Fruit fly (Drosophila melanogaster) whole organism, prepupa: Measurements from ENCODE around the gene Ythdc1.
A peak's percentile ranks its signal among the peaks of the same experiment; 100 is the strongest.

ENCODE experiments used
- Blimp-1 ChIP-seq: fragments of 200-800 bp; sonication (Bioruptor generic); optimal IDR thresholded peaks from 3 replicates; lab custom pipeline; 2017; ENCODE audit warnings: missing biosample characterization, missing genetic modification characterization, mild to moderate bottlenecking, moderate library complexity, missing genetic modification reagents
- CG11294 ChIP-seq: fragments of 200-800 bp; sonication (Bioruptor generic); IDR thresholded peaks from 2 replicates; pipeline ENCODE4 v1.3.6; 2022; ENCODE audit warnings: missing biosample characterization, missing genetic modification characterization
- CG11902 ChIP-seq: fragments of 200-800 bp; sonication (Bioruptor generic); optimal IDR thresholded peaks from 3 replicates; lab custom pipeline; 2016; ENCODE audit warnings: missing biosample characterization, missing genetic modification characterization
- CG16779 ChIP-seq: fragments of 200-800 bp; sonication (Bioruptor generic); optimal IDR thresholded peaks from 3 replicates; lab custom pipeline; 2017; ENCODE audit warnings: missing biosample characterization, mild to moderate bottlenecking, missing genetic modification characterization
- CG6792 ChIP-seq: fragments of 200-800 bp; sonication (Bioruptor generic); optimal IDR thresholded peaks from 3 replicates; lab custom pipeline; 2016; ENCODE audit warnings: missing biosample characterization, missing genetic modification characterization
- CG8632 ChIP-seq: fragments of 200-800 bp; sonication (Bioruptor generic); optimal IDR thresholded peaks from 3 replicates; lab custom pipeline; 2016; ENCODE audit warnings: missing biosample characterization, missing genetic modification characterization
- CG9139 ChIP-seq: fragments of 200-800 bp; sonication (Bioruptor generic); optimal IDR thresholded peaks from 3 replicates; lab custom pipeline; 2017; ENCODE audit warnings: missing biosample characterization, mild to moderate bottlenecking, missing genetic modification characterization
- Sox102F ChIP-seq: fragments of 200-800 bp; sonication (Bioruptor generic); optimal IDR thresholded peaks from 2 replicates; lab custom pipeline; 2016; ENCODE audit warnings: missing biosample characterization, mild to moderate bottlenecking, missing genetic modification characterization
- acj6 ChIP-seq: fragments of 200-800 bp; sonication (Bioruptor generic); optimal IDR thresholded peaks from 3 replicates; lab custom pipeline; 2016; ENCODE audit warnings: missing biosample characterization, missing genetic modification characterization
- esn ChIP-seq: fragments of 200-800 bp; sonication (Bioruptor generic); optimal IDR thresholded peaks from 2 replicates; lab custom pipeline; 2016; ENCODE audit warnings: missing biosample characterization, mild to moderate bottlenecking, missing genetic modification characterization, moderate library complexity
- lz ChIP-seq: fragments of 200-800 bp; sonication (Bioruptor generic); optimal IDR thresholded peaks from 3 replicates; lab custom pipeline; 2016; ENCODE audit warnings: missing biosample characterization, missing genetic modification characterization
- pdm3 ChIP-seq: fragments of 200-800 bp; sonication (Bioruptor generic); optimal IDR thresholded peaks from 3 replicates; lab custom pipeline; 2016; ENCODE audit warnings: missing biosample characterization, missing genetic modification characterization
- spab ChIP-seq: fragments of 200-800 bp; sonication (Bioruptor generic); optimal IDR thresholded peaks from 2 replicates; lab custom pipeline; 2017; ENCODE audit warnings: missing biosample characterization, mild to moderate bottlenecking, missing genetic modification characterization, missing genetic modification reagents

DNA sequence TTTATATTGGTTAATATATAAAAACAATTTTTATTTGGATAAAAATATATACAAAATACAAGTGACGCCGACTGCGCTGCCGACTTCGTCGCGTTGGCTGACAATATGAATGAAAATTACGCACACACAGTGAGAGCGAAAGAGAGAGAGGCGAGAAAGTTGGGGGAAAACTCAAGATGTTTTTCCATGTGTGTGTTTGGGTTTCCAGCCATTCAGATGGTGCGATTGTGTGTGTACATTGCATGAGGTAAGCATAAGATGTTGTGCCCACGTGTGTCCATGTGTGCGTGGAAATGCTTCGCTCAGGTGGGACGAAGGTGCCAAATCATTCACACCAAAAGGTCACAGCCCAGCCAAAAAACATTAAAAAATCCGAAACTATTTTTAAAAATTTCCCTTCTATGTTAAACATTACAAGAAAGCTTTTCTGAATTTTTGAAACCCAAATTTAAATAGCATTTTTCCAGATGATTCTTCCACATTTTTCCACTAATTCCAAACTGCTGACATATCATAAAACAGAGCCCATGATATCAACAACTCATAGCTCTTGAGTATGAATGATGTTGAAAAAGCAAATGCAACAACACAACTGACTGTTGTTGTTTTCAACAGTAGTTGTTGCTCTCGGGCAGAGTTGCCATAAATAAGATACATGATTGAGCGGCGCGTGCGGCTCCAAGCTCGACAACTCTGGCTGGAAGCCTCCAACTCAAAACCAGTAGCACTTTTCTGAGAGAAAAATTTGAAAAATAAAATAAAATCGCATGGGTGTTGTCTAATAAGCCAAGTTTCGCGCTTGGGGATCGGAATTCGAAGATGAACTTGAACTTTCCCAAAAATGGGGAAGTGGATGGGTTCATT, 45.6 kb upstream of the Ythdc1 start:
- TF ChIP-seq Blimp-1 (GFP tag; lab: Kevin White, UChicago) (no peak), spab (no peak), CG6792 (GFP tag; lab: Kevin White, UChicago) (no peak), CG16779 (no peak), CG11294 (GFP tag; lab: Robert Waterston, UW) (no peak), CG9139 (GFP tag; lab: Kevin White, UChicago) (no peak), pdm3 (GFP tag; lab: Kevin White, UChicago) (peak; percentile 14), esn (GFP tag; lab: Kevin White, UChicago) (no peak), acj6 (GFP tag; lab: Kevin White, UChicago) (no peak), Sox102F (GFP tag; lab: Kevin White, UChicago) (no peak), CG8632 (GFP tag; lab: Kevin White, UChicago) (no peak), lz (GFP tag; lab: Kevin White, UChicago) (peak; percentile 14), CG11902 (GFP tag; lab: Kevin White, UChicago) (no peak)
